Worm (Caenorhabditis elegans) whole organism, young adult: ENCODE data around the gene str-188.

Experiments
- bed-2 ChIP-seq: fragments of 200-800 bp; sonication (Bioruptor generic); IDR thresholded peaks from 2 replicates; pipeline ENCODE4 v1.3.6; 2022; ENCODE audit warnings: missing genetic modification reagents, missing genetic modification characterization, missing compliant biosample characterization
- pha-4 ChIP-seq: fragments of 150-350 bp; sonication (generic microtip); optimal IDR thresholded peaks from 2 replicates; lab custom pipeline; 2014; ENCODE audit warnings: missing biosample characterization, missing genetic modification reagents, missing genetic modification characterization
- unc-130 ChIP-seq: sonication (generic microtip); optimal IDR thresholded peaks from 2 replicates; lab custom pipeline; 2016; ENCODE audit warnings: missing genetic modification reagents, missing genetic modification characterization, missing compliant biosample characterization
- zim-3 ChIP-seq: sonication (generic microtip); optimal IDR thresholded peaks from 2 replicates; lab custom pipeline; 2017; ENCODE audit warnings: mild to moderate bottlenecking, missing genetic modification characterization, moderate library complexity, missing compliant biosample characterization

DNA sequence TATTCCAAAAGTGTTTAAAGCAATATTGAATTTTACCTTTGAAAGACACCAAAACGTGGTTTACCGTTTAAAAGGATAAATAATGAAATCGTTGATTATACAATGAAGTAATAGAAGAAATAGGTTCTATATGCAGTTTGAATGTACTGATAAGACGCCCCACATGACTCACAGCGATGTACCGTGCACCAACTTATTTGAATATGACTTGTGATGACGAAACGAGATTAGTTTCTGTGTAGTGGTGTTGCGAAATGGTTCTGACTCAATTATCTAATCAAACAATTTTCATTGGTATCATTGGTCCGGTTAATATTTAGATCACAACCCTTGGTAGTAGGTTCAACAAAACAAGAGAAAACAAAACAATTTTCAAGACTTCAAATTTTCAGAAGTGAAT lies 5.3 kb upstream of the str-188 start:
- TF ChIP-seq pha-4 (tag; lab: Kevin White, UChicago) (no peak), unc-130 (GFP tag; lab: Kevin White, UChicago) (no peak), bed-2 (GFP tag; lab: Robert Waterston, UW) (no peak), zim-3 (tag; lab: Kevin White, UChicago) (no peak)
